Fruit fly (Drosophila melanogaster) whole organism, embryonic: ENCODE results near the gene CG34041.

Source experiments
- Antp ChIP-seq: fragments of 200-800 bp; sonication (Bioruptor generic); optimal IDR thresholded peaks from 3 replicates; lab custom pipeline; 2016; ENCODE audit warnings: missing biosample characterization, missing genetic modification characterization
- Asciz ChIP-seq: fragments of 200-800 bp; sonication (Bioruptor generic); optimal IDR thresholded peaks from 2 replicates; lab custom pipeline; 2017; ENCODE audit warnings: missing biosample characterization, mild to moderate bottlenecking, missing genetic modification characterization, missing genetic modification reagents
- B-H2 ChIP-seq: fragments of 200-800 bp; sonication (Bioruptor generic); optimal IDR thresholded peaks from 2 replicates; lab custom pipeline; 2018; ENCODE audit warnings: missing biosample characterization, mild to moderate bottlenecking, missing genetic modification characterization
- Bgb ChIP-seq: fragments of 200-800 bp; sonication (Bioruptor generic); IDR thresholded peaks from 2 replicates; pipeline ENCODE4 v1.3.6; 2022; ENCODE audit warnings: missing biosample characterization, missing genetic modification characterization; ENCODE audit not compliant: partially characterized antibody
- CG10274 ChIP-seq: fragments of 200-800 bp; sonication (Bioruptor generic); optimal IDR thresholded peaks from 3 replicates; lab custom pipeline; 2017; ENCODE audit warnings: missing biosample characterization, mild to moderate bottlenecking, missing genetic modification characterization
- CG10543 ChIP-seq: fragments of 200-800 bp; sonication (Bioruptor generic); optimal IDR thresholded peaks from 3 replicates; lab custom pipeline; 2017; ENCODE audit warnings: missing biosample characterization, mild to moderate bottlenecking, missing genetic modification characterization, moderate library complexity
- CG10654 ChIP-seq: fragments of 200-800 bp; sonication (Bioruptor generic); optimal IDR thresholded peaks from 2 replicates; lab custom pipeline; 2016; ENCODE audit warnings: missing biosample characterization, missing genetic modification characterization
- CG10959 ChIP-seq: fragments of 200-800 bp; sonication (Bioruptor generic); IDR thresholded peaks from 2 replicates; pipeline ENCODE4 v1.3.6; 2022; ENCODE audit warnings: missing biosample characterization, missing genetic modification characterization
- CG11093 ChIP-seq: fragments of 200-800 bp; sonication (Bioruptor generic); IDR thresholded peaks from 3 replicates; pipeline ENCODE4 v1.3.6; 2022; ENCODE audit warnings: missing biosample characterization, missing genetic modification characterization
- CG11560 ChIP-seq: fragments of 200-800 bp; sonication (Bioruptor generic); IDR thresholded peaks from 3 replicates; pipeline ENCODE4 v1.3.6; 2022; ENCODE audit warnings: missing biosample characterization, missing genetic modification characterization
- CG11695 ChIP-seq: fragments of 200-800 bp; sonication (Bioruptor generic); IDR thresholded peaks from 3 replicates; pipeline ENCODE4 v1.3.6; 2022; ENCODE audit warnings: missing biosample characterization, missing genetic modification characterization
- CG1233 ChIP-seq: fragments of 200-800 bp; sonication (Bioruptor generic); optimal IDR thresholded peaks from 4 replicates; lab custom pipeline; 2018; ENCODE audit warnings: missing biosample characterization, mild to moderate bottlenecking, missing genetic modification characterization
- CG12659 ChIP-seq: fragments of 200-800 bp; sonication (Bioruptor generic); optimal IDR thresholded peaks from 3 replicates; lab custom pipeline; 2017; ENCODE audit warnings: mild to moderate bottlenecking, missing biosample characterization, missing genetic modification reagents, missing genetic modification characterization
- CG14710 ChIP-seq: fragments of 200-800 bp; sonication (Bioruptor generic); optimal IDR thresholded peaks from 3 replicates; lab custom pipeline; 2019; ENCODE audit warnings: missing biosample characterization, mild to moderate bottlenecking, missing genetic modification characterization, moderate library complexity
- CG15269 ChIP-seq: fragments of 200-800 bp; sonication (Bioruptor generic); optimal IDR thresholded peaks from 2 replicates; lab custom pipeline; 2018; ENCODE audit warnings: missing biosample characterization, mild to moderate bottlenecking, missing genetic modification characterization, moderate library complexity
- CG15601 ChIP-seq: fragments of 200-800 bp; sonication (Bioruptor generic); optimal IDR thresholded peaks from 3 replicates; lab custom pipeline; 2019; ENCODE audit warnings: missing biosample characterization, mild to moderate bottlenecking, missing genetic modification characterization, moderate library complexity
- CG17186 ChIP-seq: fragments of 200-800 bp; sonication (Bioruptor generic); optimal IDR thresholded peaks from 3 replicates; lab custom pipeline; 2017; ENCODE audit warnings: missing biosample characterization, missing genetic modification reagents, missing genetic modification characterization
- CG17361 ChIP-seq: fragments of 200-800 bp; sonication (Bioruptor generic); IDR thresholded peaks from 3 replicates; pipeline ENCODE4 v1.3.6; 2022; ENCODE audit warnings: missing biosample characterization, missing genetic modification characterization
- CG18476 ChIP-seq: fragments of 200-800 bp; sonication (Bioruptor generic); optimal IDR thresholded peaks from 2 replicates; lab custom pipeline; 2016; ENCODE audit warnings: missing biosample characterization, mild to moderate bottlenecking, missing genetic modification characterization
- CG2712 ChIP-seq: fragments of 200-800 bp; optimal IDR thresholded peaks from 3 replicates; lab custom pipeline; 2019; ENCODE audit warnings: missing biosample characterization, mild to moderate bottlenecking, missing genetic modification characterization, moderate library complexity
- CG3065 ChIP-seq: fragments of 200-800 bp; sonication (Bioruptor generic); optimal IDR thresholded peaks from 2 replicates; lab custom pipeline; 2016; ENCODE audit warnings: missing biosample characterization, missing genetic modification characterization
- CG32532 ChIP-seq: fragments of 200-800 bp; sonication (Bioruptor generic); IDR thresholded peaks from 2 replicates; pipeline ENCODE4 v1.3.6; 2022; ENCODE audit warnings: missing biosample characterization, missing genetic modification characterization
- CG4424 ChIP-seq: fragments of 200-800 bp; sonication (Bioruptor generic); optimal IDR thresholded peaks from 3 replicates; lab custom pipeline; 2016; ENCODE audit warnings: missing biosample characterization, missing genetic modification characterization
- CG6683 ChIP-seq: fragments of 200-800 bp; sonication (Bioruptor generic); optimal IDR thresholded peaks from 2 replicates; lab custom pipeline; 2017; ENCODE audit warnings: missing biosample characterization, mild to moderate bottlenecking, missing genetic modification characterization, missing genetic modification reagents
- CG7357 ChIP-seq: fragments of 200-800 bp; sonication (Bioruptor generic); IDR thresholded peaks from 3 replicates; pipeline ENCODE4 v1.3.6; 2022; ENCODE audit warnings: missing biosample characterization, missing genetic modification characterization
- CG7556 ChIP-seq: fragments of 200-800 bp; sonication (Bioruptor generic); optimal IDR thresholded peaks from 2 replicates; lab custom pipeline; 2017; ENCODE audit warnings: missing biosample characterization, mild to moderate bottlenecking, missing genetic modification characterization
- CG7987 ChIP-seq: fragments of 200-800 bp; sonication (Bioruptor generic); optimal IDR thresholded peaks from 2 replicates; lab custom pipeline; 2018; ENCODE audit warnings: missing biosample characterization, mild to moderate bottlenecking, missing genetic modification characterization, moderate library complexity
- CG9609 ChIP-seq: fragments of 200-800 bp; sonication (Bioruptor generic); optimal IDR thresholded peaks from 3 replicates; lab custom pipeline; 2016; ENCODE audit warnings: missing biosample characterization, missing genetic modification characterization
- H2.0 ChIP-seq: fragments of 200-800 bp; sonication (Bioruptor generic); IDR thresholded peaks from 2 replicates; pipeline ENCODE4 v1.3.6; 2022; ENCODE audit warnings: missing biosample characterization, missing genetic modification characterization
- HLH4C ChIP-seq: fragments of 200-800 bp; sonication (Bioruptor generic); IDR thresholded peaks from 3 replicates; pipeline ENCODE4 v1.3.6; 2022; ENCODE audit warnings: missing biosample characterization, missing genetic modification characterization; ENCODE audit not compliant: partially characterized antibody
- Hand ChIP-seq: fragments of 200-800 bp; sonication (Bioruptor generic); optimal IDR thresholded peaks from 2 replicates; lab custom pipeline; 2017; ENCODE audit warnings: mild to moderate bottlenecking, missing biosample characterization, missing genetic modification reagents, missing genetic modification characterization
- Rfx ChIP-seq: fragments of 200-800 bp; sonication (Bioruptor generic); IDR thresholded peaks from 2 replicates; pipeline ENCODE4 v1.3.6; 2022; ENCODE audit warnings: missing biosample characterization, missing genetic modification characterization
- Sox102F ChIP-seq: fragments of 200-800 bp; sonication (Bioruptor generic); optimal IDR thresholded peaks from 2 replicates; lab custom pipeline; 2018; ENCODE audit warnings: missing biosample characterization, mild to moderate bottlenecking, missing genetic modification characterization, moderate library complexity
- Usf ChIP-seq: fragments of 200-800 bp; sonication (Bioruptor generic); optimal IDR thresholded peaks from 2 replicates; lab custom pipeline; 2017; ENCODE audit warnings: missing genotype, missing biosample characterization, missing genetic modification characterization
- YL-1 ChIP-seq: fragments of 200-800 bp; sonication (Bioruptor generic); optimal IDR thresholded peaks from 3 replicates; lab custom pipeline; 2017; ENCODE audit warnings: missing biosample characterization, mild to moderate bottlenecking, missing genetic modification characterization
- ase ChIP-seq: fragments of 200-800 bp; sonication (Bioruptor generic); IDR thresholded peaks from 3 replicates; pipeline ENCODE4 v1.3.6; 2022; ENCODE audit warnings: missing biosample characterization, missing genetic modification characterization
- dmrt99B ChIP-seq: fragments of 200-800 bp; sonication (Bioruptor generic); optimal IDR thresholded peaks from 2 replicates; lab custom pipeline; 2018; ENCODE audit warnings: missing biosample characterization, mild to moderate bottlenecking, missing genetic modification characterization, moderate library complexity
- dysf ChIP-seq: fragments of 200-800 bp; sonication (Bioruptor generic); IDR thresholded peaks from 3 replicates; pipeline ENCODE4 v1.3.6; 2022; ENCODE audit warnings: missing biosample characterization, missing genetic modification characterization
- grau ChIP-seq: fragments of 200-800 bp; optimal IDR thresholded peaks from 3 replicates; lab custom pipeline; 2019; ENCODE audit warnings: missing biosample characterization, mild to moderate bottlenecking, missing genetic modification characterization, moderate library complexity
- grn ChIP-seq: fragments of 200-800 bp; sonication (Bioruptor generic); optimal IDR thresholded peaks from 3 replicates; lab custom pipeline; 2017; ENCODE audit warnings: missing biosample characterization, missing genetic modification characterization
- gro ChIP-seq: fragments of 200-800 bp; sonication (Bioruptor generic); optimal IDR thresholded peaks from 2 replicates; lab custom pipeline; 2016; ENCODE audit warnings: missing biosample characterization, missing genetic modification characterization
- h ChIP-seq: fragments of >200 bp; optimal IDR thresholded peaks from 2 replicates; lab custom pipeline; 2017
- jumu ChIP-seq: fragments of 200-800 bp; sonication (Bioruptor generic); optimal IDR thresholded peaks from 3 replicates; lab custom pipeline; 2016; ENCODE audit warnings: missing biosample characterization, missing genetic modification characterization
- nau ChIP-seq: fragments of 200-800 bp; sonication (Bioruptor generic); optimal IDR thresholded peaks from 3 replicates; lab custom pipeline; 2017; ENCODE audit warnings: missing biosample characterization, mild to moderate bottlenecking, missing genetic modification characterization, missing genetic modification reagents
- pb ChIP-seq: fragments of 200-800 bp; sonication (Bioruptor generic); optimal IDR thresholded peaks from 3 replicates; lab custom pipeline; 2016; ENCODE audit warnings: missing biosample characterization, missing genetic modification characterization
- psq ChIP-seq: fragments of 200-800 bp; sonication (Bioruptor generic); optimal IDR thresholded peaks from 2 replicates; lab custom pipeline; 2017; ENCODE audit warnings: missing biosample characterization, missing genetic modification characterization
- schlank ChIP-seq: fragments of 200-800 bp; sonication (Bioruptor generic); optimal IDR thresholded peaks from 2 replicates; lab custom pipeline; 2018; ENCODE audit warnings: missing biosample characterization, mild to moderate bottlenecking, missing genetic modification characterization
- tgo ChIP-seq: fragments of 200-800 bp; sonication (Bioruptor generic); IDR thresholded peaks from 3 replicates; pipeline ENCODE4 v1.3.6; 2022; ENCODE audit warnings: missing biosample characterization, missing genetic modification characterization
- tin ChIP-seq: fragments of 200-800 bp; sonication (Bioruptor generic); optimal IDR thresholded peaks from 3 replicates; lab custom pipeline; 2016; ENCODE audit warnings: missing biosample characterization, missing genetic modification characterization
- ttk ChIP-seq: fragments of 200-800 bp; sonication (Bioruptor generic); IDR thresholded peaks from 2 replicates; pipeline ENCODE4 v2.1.2; 2022; ENCODE audit warnings: missing biosample characterization, missing genetic modification characterization
- tup ChIP-seq: fragments of 200-800 bp; sonication (Bioruptor generic); optimal IDR thresholded peaks from 2 replicates; lab custom pipeline; 2016; ENCODE audit warnings: missing biosample characterization, mild to moderate bottlenecking, missing genetic modification characterization, moderate library complexity
- zfh1 ChIP-seq: fragments of 200-800 bp; sonication (Bioruptor generic); IDR thresholded peaks from 3 replicates; pipeline ENCODE4 v1.3.6; 2022; ENCODE audit warnings: missing biosample characterization, missing genetic modification characterization

CG34041 gene

DNA sequence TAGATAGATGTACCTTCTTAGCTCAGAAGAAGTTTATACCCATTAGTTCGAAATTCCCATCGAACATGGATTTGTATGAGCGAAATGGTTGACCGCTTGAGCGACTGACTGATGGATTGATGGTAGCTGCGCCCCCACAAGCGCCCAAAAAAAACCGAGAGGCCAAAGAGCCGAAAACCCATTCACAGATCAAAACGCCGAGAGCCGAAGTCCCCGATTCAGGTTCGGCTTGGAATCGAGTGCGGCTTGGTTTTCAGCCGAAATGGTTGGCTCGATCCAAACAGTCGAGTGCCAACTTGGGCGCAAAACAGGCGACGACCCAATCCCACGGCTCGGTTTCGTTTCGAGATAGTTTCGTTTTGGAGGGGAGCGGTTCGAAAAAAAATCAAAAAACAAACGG, 47.6 kb upstream of the CG34041 start (continued):
- TF ChIP-seq CG15269 (peak; percentile 45), Hand (GFP tag; lab: Kevin White, UChicago) (no peak), CG2712 (tag; lab: Kevin White, UChicago) (no peak), grn (GFP tag; lab: Kevin White, UChicago) (no peak), CG18476 (GFP tag; lab: Kevin White, UChicago) (no peak), CG10543 (GFP tag; lab: Kevin White, UChicago) (peak; percentile 43), CG14710 (tag; lab: Kevin White, UChicago) (no peak), Rfx (GFP tag; lab: Robert Waterston, UW) (0 out of 2 replicates have a peak, but pooled peaks have one; percentile 7), H2.0 (GFP tag; lab: Robert Waterston, UW) (no peak), CG17186 (GFP tag; lab: Kevin White, UChicago) (no peak), CG7987 (no peak), grau (no peak), dysf (no peak), YL-1 (no peak), CG15601 (tag; lab: Kevin White, UChicago) (no peak), CG7556 (GFP tag; lab: Kevin White, UChicago) (no peak), CG12659 (GFP tag; lab: Kevin White, UChicago) (no peak), CG9609 (no peak), ase (GFP tag; lab: Robert Waterston, UW) (no peak), Antp (no peak), ttk (GFP tag; lab: Robert Waterston, UW) (no peak), CG17361 (no peak)

DNA sequence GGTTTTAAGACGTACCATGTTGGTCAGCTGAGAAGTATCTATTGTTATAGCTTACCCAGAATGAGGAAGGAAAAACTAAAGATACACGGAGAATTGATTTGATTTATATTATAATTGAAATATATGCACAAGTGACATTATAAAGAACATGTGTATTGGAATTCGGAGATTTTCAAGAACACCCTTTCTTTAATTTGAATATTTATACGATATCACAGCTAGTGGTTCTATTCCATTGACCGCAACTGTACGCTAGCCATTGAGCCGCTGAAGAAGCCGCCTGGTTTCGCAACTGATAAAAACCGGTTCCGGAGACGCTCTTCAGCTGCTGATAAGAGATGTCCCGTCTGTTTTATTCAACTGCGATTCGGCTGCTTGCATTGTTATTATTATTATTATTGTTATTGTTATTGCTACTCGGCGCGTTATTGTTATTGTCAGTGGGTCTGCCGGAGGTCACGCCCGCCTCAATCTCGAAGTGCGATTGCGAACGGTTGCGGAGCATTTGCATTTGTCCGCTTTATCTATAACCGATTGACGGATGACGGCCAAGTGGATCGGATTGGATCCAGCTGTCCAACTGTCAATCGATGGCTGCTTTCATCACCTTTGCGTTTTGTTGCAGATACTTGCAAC, 46.1 kb upstream of the CG34041 start:
- TF ChIP-seq schlank, result no peak
- no peak for TF ChIP-seq CG11560 (tag; lab: Robert Waterston, UW)
- no peak for TF ChIP-seq tin (GFP tag; lab: Kevin White, UChicago)
- TF ChIP-seq h (lab: Kevin White, UChicago), result no peak
- TF ChIP-seq gro, result no peak
- peak; percentile 24; the same call in 1 of the 3 replicates for TF ChIP-seq tgo
- peak; percentile 41 for TF ChIP-seq Sox102F (GFP tag; lab: Kevin White, UChicago)
- no peak for TF ChIP-seq jumu
- no peak for TF ChIP-seq CG10959 (GFP tag; lab: Robert Waterston, UW)
- no peak for TF ChIP-seq CG1233 (GFP tag; lab: Kevin White, UChicago)
- no peak for TF ChIP-seq psq
- TF ChIP-seq CG11093, result no peak
- no peak for TF ChIP-seq HLH4C (GFP tag; lab: Robert Waterston, UW)
- TF ChIP-seq dmrt99B (tag; lab: Kevin White, UChicago), result peak; percentile 68
- no peak for TF ChIP-seq Bgb
- no peak for TF ChIP-seq CG10274 (GFP tag; lab: Kevin White, UChicago)
- no peak for TF ChIP-seq tup (GFP tag; lab: Kevin White, UChicago)
- TF ChIP-seq Usf, result no peak
- no peak; the same call in 2 of the 3 replicates for TF ChIP-seq zfh1 (GFP tag; lab: Robert Waterston, UW)
- TF ChIP-seq CG6683 (GFP tag; lab: Kevin White, UChicago), result no peak
- no peak for TF ChIP-seq B-H2 (GFP tag; lab: Kevin White, UChicago)
- TF ChIP-seq CG11695 (GFP tag; lab: Robert Waterston, UW), result no peak
- TF ChIP-seq CG4424 (GFP tag; lab: Kevin White, UChicago), result peak; percentile 17
- TF ChIP-seq CG32532 (GFP tag; lab: Robert Waterston, UW), result no peak
- no peak for TF ChIP-seq CG3065
- TF ChIP-seq Asciz (GFP tag; lab: Kevin White, UChicago), result no peak
- TF ChIP-seq nau, result no peak
- TF ChIP-seq CG10654, result no peak
- TF ChIP-seq CG7357 (GFP tag; lab: Robert Waterston, UW), result no peak
- TF ChIP-seq pb (GFP tag; lab: Kevin White, UChicago), result no peak
